Worm (Caenorhabditis elegans) whole organism, early embryonic: Measurements from ENCODE around the gene air-1.

Source experiments
- F13C5.2 ChIP-seq: sonication (generic microtip); optimal IDR thresholded peaks from 2 replicates; lab custom pipeline; 2017; ENCODE audit warnings: mild to moderate bottlenecking, missing genetic modification characterization, inconsistent platforms, missing compliant biosample characterization
- ama-1 ChIP-seq: fragments of 150-350 bp; optimal IDR thresholded peaks from 2 replicates; lab custom pipeline; 2014
- flt-1 ChIP-seq: fragments of 200-800 bp; sonication (Bioruptor generic); IDR thresholded peaks from 2 replicates; pipeline ENCODE4 v1.3.6; 2022; ENCODE audit warnings: missing genetic modification characterization, missing compliant biosample characterization
- hmg-4 ChIP-seq: fragments of 200-800 bp; sonication (Bioruptor generic); optimal IDR thresholded peaks from 2 replicates; lab custom pipeline; 2018; ENCODE audit warnings: mild to moderate bottlenecking, missing genetic modification characterization, missing compliant biosample characterization
- tbx-11 ChIP-seq: fragments of 200-800 bp; sonication (Bioruptor generic); IDR thresholded peaks from 2 replicates; pipeline ENCODE4 v1.3.6; 2022; ENCODE audit warnings: missing genetic modification characterization, missing compliant biosample characterization
- tbx-37 ChIP-seq: fragments of 200-800 bp; sonication (Bioruptor generic); conservative IDR thresholded peaks from 2 replicates; pipeline ENCODE4 v1.3.6; 2022; ENCODE audit warnings: missing genetic modification reagents, missing genetic modification characterization, missing compliant biosample characterization

DNA sequence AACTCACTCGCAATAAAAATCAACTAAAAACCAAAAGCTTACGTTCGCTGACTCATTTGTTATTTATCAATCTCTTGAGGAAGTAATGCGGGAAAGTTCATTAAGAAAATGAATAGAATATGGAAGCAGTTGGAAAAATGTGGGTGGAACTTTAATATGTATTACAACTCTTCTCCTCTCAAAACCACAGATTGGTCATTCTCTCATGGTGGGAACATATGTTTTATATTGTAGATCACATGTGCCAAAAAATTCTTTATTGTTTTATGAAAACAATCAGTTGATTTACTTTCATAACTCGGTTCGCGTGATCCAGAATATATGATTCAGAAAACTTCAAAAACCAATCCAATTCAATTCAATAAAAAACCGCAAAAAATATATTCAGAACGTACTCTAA is 49.6 kb upstream of the air-1 start:
- TF ChIP-seq F13C5.2 (no peak), hmg-4 (GFP tag; lab: Kevin White, UChicago) (no peak), flt-1 (no peak), ama-1 (lab: Kevin White, UChicago) (no peak), tbx-37 (GFP tag; lab: Robert Waterston, UW) (no peak), tbx-11 (GFP tag; lab: Robert Waterston, UW) (no peak)
